Worm (Caenorhabditis elegans): ENCODE data around the gene Y56A3A.33.
A peak's percentile ranks its signal among the peaks of the same experiment; 100 is the strongest.

The Y56A3A.33 gene

ce11 chrIII:11954150-11954549, 48.6 kb downstream of the Y56A3A.33 start:
- TF ChIP-seq nfya-1 (tag; optimal IDR thresholded peaks at IDR 0.05; ENCODE audit: insufficient read depth) (peak; percentile 85), egl-5 (tag; optimal IDR thresholded peaks at IDR 0.05) (no peak)

- TF ChIP-seq hmg-11 (tag; optimal IDR thresholded peaks at IDR 0.05) (no peak), nhr-11 (tag; optimal IDR thresholded peaks at IDR 0.05) (no peak), snpc-4 (tag; optimal IDR thresholded peaks at IDR 0.05) (no peak), nfya-1 (tag; optimal IDR thresholded peaks at IDR 0.05; ENCODE audit: insufficient read depth) (no peak), lin-15B (tag; optimal IDR thresholded peaks at IDR 0.05) (no peak), sea-2 (GFP tag; optimal IDR thresholded peaks at IDR 0.05) (no peak), elt-2 (tag; optimal IDR thresholded peaks at IDR 0.05) (no peak), fkh-10 (GFP tag; optimal IDR thresholded peaks at IDR 0.05) (no peak), mdl-1 (tag; optimal IDR thresholded peaks at IDR 0.05) (no peak), elt-1 (tag; optimal IDR thresholded peaks at IDR 0.05) (no peak), eor-1 (tag; optimal IDR thresholded peaks at IDR 0.05) (no peak), nhr-25 (tag; optimal IDR thresholded peaks at IDR 0.05) (no peak), nhr-12 (tag; optimal IDR thresholded peaks at IDR 0.05) (no peak), ama-1 (optimal IDR thresholded peaks at IDR 0.05) (no peak), lin-39 (tag; optimal IDR thresholded peaks at IDR 0.05) (no peak), pha-4 (tag; optimal IDR thresholded peaks at IDR 0.05) (no peak), nhr-77 (tag; optimal IDR thresholded peaks at IDR 0.05) (no peak), tbx-2 (tag; optimal IDR thresholded peaks at IDR 0.05) (no peak)
These were observed 51.6 kb downstream of the Y56A3A.33 start for ce11 chrIII:11951111-11951510.
